Fruit fly (Drosophila melanogaster) whole organism, embryonic: ENCODE results near the gene Ice2.

Experiments
- Antp ChIP-seq: fragments of 200-800 bp; sonication (Bioruptor generic); optimal IDR thresholded peaks from 3 replicates; lab custom pipeline; 2016; ENCODE audit warnings: missing biosample characterization, missing genetic modification characterization
- Atf6 ChIP-seq: fragments of 200-800 bp; sonication (Bioruptor generic); IDR thresholded peaks from 2 replicates; pipeline ENCODE4 v1.3.6; 2022; ENCODE audit warnings: missing biosample characterization, missing genetic modification characterization
- Blimp-1 ChIP-seq: fragments of 200-800 bp; sonication (Bioruptor generic); optimal IDR thresholded peaks from 3 replicates; lab custom pipeline; 2018; ENCODE audit warnings: missing biosample characterization, missing genetic modification characterization, mild to moderate bottlenecking, moderate library complexity, missing genetic modification reagents
- CG10321 ChIP-seq: fragments of 200-800 bp; sonication (Bioruptor generic); IDR thresholded peaks from 2 replicates; pipeline ENCODE4 v1.3.6; 2022; ENCODE audit warnings: missing biosample characterization, missing genetic modification characterization
- CG10543 ChIP-seq: fragments of 200-800 bp; sonication (Bioruptor generic); optimal IDR thresholded peaks from 3 replicates; lab custom pipeline; 2017; ENCODE audit warnings: missing biosample characterization, mild to moderate bottlenecking, missing genetic modification characterization, moderate library complexity
- CG11560 ChIP-seq: fragments of 200-800 bp; sonication (Bioruptor generic); IDR thresholded peaks from 3 replicates; pipeline ENCODE4 v1.3.6; 2022; ENCODE audit warnings: missing biosample characterization, missing genetic modification characterization
- CG12219 ChIP-seq: fragments of 200-800 bp; sonication (Bioruptor generic); optimal IDR thresholded peaks from 3 replicates; lab custom pipeline; 2018; ENCODE audit warnings: missing biosample characterization, mild to moderate bottlenecking, missing genetic modification characterization
- CG1233 ChIP-seq: fragments of 200-800 bp; sonication (Bioruptor generic); optimal IDR thresholded peaks from 4 replicates; lab custom pipeline; 2018; ENCODE audit warnings: missing biosample characterization, mild to moderate bottlenecking, missing genetic modification characterization
- CG12942 ChIP-seq: fragments of 200-800 bp; sonication (Bioruptor generic); optimal IDR thresholded peaks from 3 replicates; lab custom pipeline; 2016; ENCODE audit warnings: missing biosample characterization, missing genetic modification characterization
- CG13123 ChIP-seq: fragments of 200-800 bp; sonication (Bioruptor generic); optimal IDR thresholded peaks from 2 replicates; lab custom pipeline; 2016; ENCODE audit warnings: missing biosample characterization, missing genetic modification characterization
- CG1529 ChIP-seq: fragments of 200-800 bp; sonication (Bioruptor generic); optimal IDR thresholded peaks from 3 replicates; lab custom pipeline; 2018; ENCODE audit warnings: missing biosample characterization, missing genetic modification characterization
- CG1647 ChIP-seq: fragments of 200-800 bp; sonication (Bioruptor generic); optimal IDR thresholded peaks from 3 replicates; lab custom pipeline; 2016; ENCODE audit warnings: missing biosample characterization, missing genetic modification characterization
- CG17385 ChIP-seq: fragments of 200-800 bp; sonication (Bioruptor generic); optimal IDR thresholded peaks from 3 replicates; lab custom pipeline; 2018; ENCODE audit warnings: missing biosample characterization, mild to moderate bottlenecking, missing genetic modification characterization
- CG33557 ChIP-seq: fragments of 200-800 bp; sonication (Bioruptor generic); optimal IDR thresholded peaks from 2 replicates; lab custom pipeline; 2019; ENCODE audit warnings: missing biosample characterization, mild to moderate bottlenecking, missing genetic modification characterization, moderate library complexity
- CG3838 ChIP-seq: fragments of 200-800 bp; sonication (Bioruptor generic); optimal IDR thresholded peaks from 3 replicates; lab custom pipeline; 2016; ENCODE audit warnings: missing biosample characterization, missing genetic modification characterization
- CG3995 ChIP-seq: fragments of 200-800 bp; sonication (Bioruptor generic); optimal IDR thresholded peaks from 3 replicates; lab custom pipeline; 2016; ENCODE audit warnings: missing biosample characterization, missing genetic modification characterization
- CG4360 ChIP-seq: fragments of 200-800 bp; sonication (Bioruptor generic); IDR thresholded peaks from 2 replicates; pipeline ENCODE4 v1.3.6; 2022; ENCODE audit warnings: missing biosample characterization, missing genetic modification characterization
- CG4730 ChIP-seq: fragments of 200-800 bp; sonication (Bioruptor generic); IDR thresholded peaks from 2 replicates; pipeline ENCODE4 v1.3.6; 2022; ENCODE audit warnings: missing biosample characterization, missing genetic modification characterization
- CG4854 ChIP-seq: fragments of 200-800 bp; sonication (Bioruptor generic); optimal IDR thresholded peaks from 2 replicates; lab custom pipeline; 2016; ENCODE audit warnings: missing biosample characterization, missing genetic modification characterization, inconsistent platforms
- CG6765 ChIP-seq: fragments of 200-800 bp; sonication (Bioruptor generic); optimal IDR thresholded peaks from 3 replicates; lab custom pipeline; 2017; ENCODE audit warnings: missing biosample characterization, mild to moderate bottlenecking, missing genetic modification characterization
- CkIIα-i1 ChIP-seq: fragments of 200-800 bp; sonication (Bioruptor generic); IDR thresholded peaks from 2 replicates; pipeline ENCODE4 v1.3.6; 2022; ENCODE audit warnings: missing biosample characterization, missing genetic modification characterization
- Dip2 ChIP-seq: fragments of 200-800 bp; sonication (Bioruptor generic); IDR thresholded peaks from 2 replicates; pipeline ENCODE4 v1.3.6; 2022; ENCODE audit warnings: missing biosample characterization, missing genetic modification characterization
- Fer3 ChIP-seq: fragments of 200-800 bp; sonication (Bioruptor generic); optimal IDR thresholded peaks from 2 replicates; lab custom pipeline; 2018; ENCODE audit warnings: missing biosample characterization, mild to moderate bottlenecking, missing genetic modification characterization, moderate library complexity
- Hmx ChIP-seq: fragments of 200-800 bp; sonication (Bioruptor generic); optimal IDR thresholded peaks from 2 replicates; lab custom pipeline; 2016; ENCODE audit warnings: missing biosample characterization, missing genetic modification characterization
- Mad ChIP-seq: fragments of 200-800 bp; sonication (Bioruptor generic); optimal IDR thresholded peaks from 2 replicates; lab custom pipeline; 2016; ENCODE audit warnings: missing biosample characterization, missing genetic modification characterization
- Med ChIP-seq: fragments of 200-800 bp; sonication (Bioruptor generic); peaks from one replicate; lab custom pipeline; 2016; ENCODE audit warnings: missing biosample characterization, missing genetic modification characterization, mild to moderate bottlenecking, inconsistent platforms, moderate library complexity
- Nf-YB ChIP-seq: fragments of 200-800 bp; sonication (Bioruptor generic); optimal IDR thresholded peaks from 3 replicates; lab custom pipeline; 2019; ENCODE audit warnings: missing biosample characterization, mild to moderate bottlenecking, missing genetic modification characterization, moderate library complexity
- Poxn ChIP-seq: fragments of 200-800 bp; sonication (Bioruptor generic); IDR thresholded peaks from 2 replicates; pipeline ENCODE4 v1.3.6; 2022; ENCODE audit warnings: missing biosample characterization, missing genetic modification characterization
- Scr ChIP-seq: fragments of 200-800 bp; sonication (Bioruptor generic); IDR thresholded peaks from 2 replicates; pipeline ENCODE4 v1.3.6; 2022; ENCODE audit warnings: missing biosample characterization, missing genetic modification characterization; ENCODE audit not compliant: partially characterized antibody
- Side ChIP-seq: fragments of 200-800 bp; sonication (Bioruptor generic); optimal IDR thresholded peaks from 2 replicates; lab custom pipeline; 2016; ENCODE audit warnings: missing biosample characterization, missing genetic modification characterization
- Spps ChIP-seq: fragments of 200-800 bp; sonication (Bioruptor generic); optimal IDR thresholded peaks from 2 replicates; lab custom pipeline; 2018; ENCODE audit warnings: missing biosample characterization, mild to moderate bottlenecking, missing genetic modification characterization
- br ChIP-seq: fragments of >200 bp; optimal IDR thresholded peaks from 2 replicates; lab custom pipeline; 2017
- cad ChIP-seq: fragments of >200 bp; optimal IDR thresholded peaks from 2 replicates; lab custom pipeline; 2017; ENCODE audit warnings: missing biosample characterization, missing genetic modification characterization
- chn ChIP-seq: fragments of 200-800 bp; sonication (Bioruptor generic); optimal IDR thresholded peaks from 2 replicates; lab custom pipeline; 2016; ENCODE audit warnings: missing biosample characterization, missing genetic modification characterization
- cwo ChIP-seq: fragments of 200-800 bp; sonication (Bioruptor generic); optimal IDR thresholded peaks from 3 replicates; lab custom pipeline; 2017; ENCODE audit warnings: missing biosample characterization, missing genetic modification characterization, mild to moderate bottlenecking, moderate library complexity, missing genetic modification reagents
- dan ChIP-seq: fragments of 200-800 bp; sonication (Bioruptor generic); IDR thresholded peaks from 2 replicates; pipeline ENCODE4 v1.3.6; 2022; ENCODE audit warnings: missing biosample characterization, missing genetic modification characterization
- ems ChIP-seq: fragments of 200-800 bp; sonication (Bioruptor generic); optimal IDR thresholded peaks from 3 replicates; lab custom pipeline; 2016; ENCODE audit warnings: missing biosample characterization, missing genetic modification characterization
- eyg ChIP-seq: fragments of 200-800 bp; sonication (Bioruptor generic); optimal IDR thresholded peaks from 3 replicates; lab custom pipeline; 2016; ENCODE audit warnings: missing biosample characterization, missing genetic modification characterization
- fd96Cb ChIP-seq: fragments of 200-800 bp; sonication (Bioruptor generic); optimal IDR thresholded peaks from 2 replicates; lab custom pipeline; 2018; ENCODE audit warnings: missing biosample characterization, mild to moderate bottlenecking, missing genetic modification characterization, moderate library complexity
- ftz-f1 ChIP-seq: fragments of 200-800 bp; sonication (Bioruptor generic); optimal IDR thresholded peaks from 2 replicates; lab custom pipeline; 2016; ENCODE audit warnings: missing biosample characterization, missing genetic modification characterization
- gcm ChIP-seq: fragments of 200-800 bp; sonication (Bioruptor generic); optimal IDR thresholded peaks from 2 replicates; lab custom pipeline; 2019; ENCODE audit warnings: missing biosample characterization, mild to moderate bottlenecking, missing genetic modification characterization, moderate library complexity
- gem ChIP-seq: fragments of 200-800 bp; sonication (Bioruptor generic); optimal IDR thresholded peaks from 2 replicates; lab custom pipeline; 2019; ENCODE audit warnings: missing biosample characterization, mild to moderate bottlenecking, missing genetic modification characterization, moderate library complexity
- gsb ChIP-seq: fragments of 200-800 bp; sonication (Bioruptor generic); IDR thresholded peaks from 2 replicates; pipeline ENCODE4 v1.3.6; 2022; ENCODE audit warnings: missing biosample characterization, missing genetic modification characterization
- hb ChIP-seq: fragments of 200-800 bp; sonication (Bioruptor generic); IDR thresholded peaks from 3 replicates; pipeline ENCODE4 v1.3.6; 2022; ENCODE audit warnings: missing biosample characterization, missing genetic modification characterization; ENCODE audit not compliant: partially characterized antibody
- hkb ChIP-seq, 2 experiments: fragments of 200-800 bp in 1 of 2; fragments of >200 bp in 1 of 2; sonication (Bioruptor generic) in 1 of 2; IDR thresholded peaks in 1 of 2; optimal IDR thresholded peaks in 1 of 2; 2 replicates each; pipeline versions ENCODE4 v1.3.6 to Lab custom; 2017 to 2022; ENCODE audit warnings: missing biosample characterization in 1 of 2, missing genetic modification characterization in 1 of 2
- kni ChIP-seq: fragments of 200-800 bp; sonication (Bioruptor generic); optimal IDR thresholded peaks from 3 replicates; lab custom pipeline; 2017; ENCODE audit warnings: mild to moderate bottlenecking, missing biosample characterization, missing genetic modification reagents, missing genetic modification characterization
- knrl ChIP-seq: fragments of 200-800 bp; sonication (Bioruptor generic); IDR thresholded peaks from 3 replicates; pipeline ENCODE4 v1.3.6; 2022; ENCODE audit warnings: missing biosample characterization, missing genetic modification characterization; ENCODE audit not compliant: partially characterized antibody
- lilli ChIP-seq: fragments of 200-800 bp; sonication (Bioruptor generic); optimal IDR thresholded peaks from 3 replicates; lab custom pipeline; 2016; ENCODE audit warnings: missing biosample characterization, missing genetic modification characterization
- sima ChIP-seq: fragments of 200-800 bp; sonication (Bioruptor generic); optimal IDR thresholded peaks from 2 replicates; lab custom pipeline; 2016; ENCODE audit warnings: missing biosample characterization, missing genetic modification characterization
- so ChIP-seq: fragments of 200-800 bp; sonication (Bioruptor generic); IDR thresholded peaks from 3 replicates; pipeline ENCODE4 v1.3.6; 2022; ENCODE audit warnings: missing biosample characterization, missing genetic modification characterization
- ttk ChIP-seq: fragments of 200-800 bp; sonication (Bioruptor generic); IDR thresholded peaks from 2 replicates; pipeline ENCODE4 v2.1.2; 2022; ENCODE audit warnings: missing biosample characterization, missing genetic modification characterization
- wdn ChIP-seq: fragments of 200-800 bp; sonication (Bioruptor generic); IDR thresholded peaks from 2 replicates; pipeline ENCODE4 v1.3.6; 2022; ENCODE audit warnings: missing biosample characterization, missing genetic modification characterization

Ice2 gene

dm6 chr3R:21163318-21163828 is 33.4 kb downstream of the Ice2 start, which contains the start of gene CG5810 (continued):
- TF ChIP-seq gem (no peak), CG4360 (GFP tag; lab: Robert Waterston, UW) (no peak), ftz-f1 (GFP tag; lab: Kevin White, UChicago) (no peak), Spps (tag; lab: Kevin White, UChicago) (no peak), Hmx (GFP tag; lab: Kevin White, UChicago) (no peak), CG10321 (GFP tag; lab: Robert Waterston, UW) (no peak), Mad (no peak), Med (GFP tag; lab: Kevin White, UChicago) (peak; percentile 0), br (lab: Kevin White, UChicago) (no peak), so (no peak; the same call in 2 of the 3 replicates), hb (GFP tag; lab: Robert Waterston, UW) (no peak), gcm (GFP tag; lab: Kevin White, UChicago) (no peak), dan (GFP tag; lab: Robert Waterston, UW) (no peak), CG6765 (no peak), Antp (GFP tag; lab: Kevin White, UChicago) (no peak), ems (GFP tag; lab: Kevin White, UChicago) (no peak), CG17385 (GFP tag; lab: Kevin White, UChicago) (peak; percentile 58), hkb (optimal IDR thresholded peaks at IDR 0.05; lab: Kevin White, UChicago) (no peak), hkb (GFP tag; IDR thresholded peaks at IDR 0.05; lab: Robert Waterston, UW) (no peak), Nf-YB (GFP tag; lab: Kevin White, UChicago) (no peak), knrl (no peak), Blimp-1 (GFP tag; lab: Kevin White, UChicago) (no peak), lilli (GFP tag; lab: Kevin White, UChicago) (no peak), CkIIα-i1 (GFP tag; lab: Robert Waterston, UW) (no peak), chn (GFP tag; lab: Kevin White, UChicago) (no peak), Fer3 (tag; lab: Kevin White, UChicago) (no peak), Scr (GFP tag; lab: Robert Waterston, UW) (no peak), Atf6 (GFP tag; lab: Robert Waterston, UW) (peak; percentile 57; the same call in 1 of the 2 replicates), CG1529 (GFP tag; lab: Kevin White, UChicago) (no peak), eyg (no peak), CG4854 (GFP tag; lab: Kevin White, UChicago) (no peak), CG12942 (GFP tag; lab: Kevin White, UChicago) (no peak), CG12219 (GFP tag; lab: Kevin White, UChicago) (peak; percentile 51), CG10543 (GFP tag; lab: Kevin White, UChicago) (peak; percentile 60), cad (GFP tag; lab: Kevin White, UChicago) (no peak), Poxn (GFP tag; lab: Robert Waterston, UW) (no peak), CG1233 (GFP tag; lab: Kevin White, UChicago) (no peak), cwo (GFP tag; lab: Kevin White, UChicago) (peak; percentile 60), fd96Cb (tag; lab: Kevin White, UChicago) (no peak), CG11560 (tag; lab: Robert Waterston, UW) (no peak), Side (GFP tag; lab: Kevin White, UChicago) (no peak), CG3838 (GFP tag; lab: Kevin White, UChicago) (no peak), ttk (GFP tag; lab: Robert Waterston, UW) (no peak), CG3995 (GFP tag; lab: Kevin White, UChicago) (no peak), Dip2 (GFP tag; lab: Robert Waterston, UW) (no peak), wdn (no peak), CG4730 (no peak), CG13123 (GFP tag; lab: Kevin White, UChicago) (no peak), CG33557 (GFP tag; lab: Kevin White, UChicago) (no peak), kni (no peak), sima (GFP tag; lab: Kevin White, UChicago) (no peak), gsb (GFP tag; lab: Robert Waterston, UW) (no peak), CG1647 (GFP tag; lab: Kevin White, UChicago) (no peak)
